Fruit fly (Drosophila melanogaster): ENCODE data around the gene RpL23A.

- TF ChIP-seq achi (GFP tag; optimal IDR thresholded peaks at IDR 0.05) (no peak), esn (GFP tag; optimal IDR thresholded peaks at IDR 0.05) (no peak), Hr38 (GFP tag; optimal IDR thresholded peaks at IDR 0.05) (no peak), dac (GFP tag; optimal IDR thresholded peaks at IDR 0.05) (no peak)
These were observed 15.7 kb downstream of the RpL23A start, which contains the start of the genes CG7970 and Vta1 for dm6 chr3L:1652700-1653200.

Data from whole organism, prepupa.